Fruit fly (Drosophila melanogaster): Measurements from ENCODE around the gene mts.

The mts gene

dm6 chr2L:7810519-7810918 is 16.9 kb upstream of the mts start, which contains the start of gene Cdc14:
Cdc14 (minus strand) TSS chr2L:7810703.
- no peak for TF ChIP-seq N (GFP tag; optimal IDR thresholded peaks at IDR 0.05)
- TF ChIP-seq ey (GFP tag; optimal IDR thresholded peaks at IDR 0.05), result no peak
- peak; percentile 60 for TF ChIP-seq Hr83 (GFP tag; optimal IDR thresholded peaks at IDR 0.05; ENCODE audit: poor library complexity, severe bottlenecking)
- no peak for TF ChIP-seq sage (GFP tag; optimal IDR thresholded peaks at IDR 0.05)
- TF ChIP-seq sv (GFP tag; optimal IDR thresholded peaks at IDR 0.05), result no peak
- no peak for TF ChIP-seq GATAd (GFP tag; optimal IDR thresholded peaks at IDR 0.05)
- no peak for TF ChIP-seq Myc (optimal IDR thresholded peaks at IDR 0.05)
- TF ChIP-seq fru (GFP tag; optimal IDR thresholded peaks at IDR 0.05), result peak; percentile 5
- TF ChIP-seq dmrt93B (GFP tag; optimal IDR thresholded peaks at IDR 0.05), result no peak
- no peak for TF ChIP-seq woc (GFP tag; optimal IDR thresholded peaks at IDR 0.05)
- TF ChIP-seq Jra (GFP tag; optimal IDR thresholded peaks at IDR 0.05), result no peak
- TF ChIP-seq Mio (GFP tag; optimal IDR thresholded peaks at IDR 0.05), result no peak
- no peak for TF ChIP-seq Hnf4 (GFP tag; optimal IDR thresholded peaks at IDR 0.05)
- TF ChIP-seq tai (GFP tag; optimal IDR thresholded peaks at IDR 0.05), result no peak
- no peak for TF ChIP-seq h (GFP tag; optimal IDR thresholded peaks at IDR 0.05)
- TF ChIP-seq pan (optimal IDR thresholded peaks at IDR 0.05), result no peak
- no peak for TF ChIP-seq CG32264 (GFP tag; optimal IDR thresholded peaks at IDR 0.05)
- no peak for TF ChIP-seq dl (GFP tag; optimal IDR thresholded peaks at IDR 0.05; ENCODE audit: insufficient read depth in 1 of 2, partially characterized antibody in 2 of 2)
- TF ChIP-seq Dif (GFP tag; optimal IDR thresholded peaks at IDR 0.05; ENCODE audit: partially characterized antibody), result no peak
- TF ChIP-seq Vsx2 (GFP tag; optimal IDR thresholded peaks at IDR 0.05; ENCODE audit: partially characterized antibody), result peak; percentile 28
- no peak for TF ChIP-seq Dfd (GFP tag; optimal IDR thresholded peaks at IDR 0.05)
- no peak for TF ChIP-seq usp (GFP tag; optimal IDR thresholded peaks at IDR 0.05)
- TF ChIP-seq HLH106 (tag; optimal IDR thresholded peaks at IDR 0.05), result no peak
- TF ChIP-seq CrebA (GFP tag; optimal IDR thresholded peaks at IDR 0.05; ENCODE audit: borderline replicate concordance), result no peak
- TF ChIP-seq br (GFP tag; optimal IDR thresholded peaks at IDR 0.05), result peak; percentile 6
- no peak for TF ChIP-seq Abd-B (GFP tag; optimal IDR thresholded peaks at IDR 0.05)
- no peak for TF ChIP-seq OdsH (GFP tag; optimal IDR thresholded peaks at IDR 0.05)
- no peak for TF ChIP-seq rgr (GFP tag; optimal IDR thresholded peaks at IDR 0.05)
- no peak for TF ChIP-seq lola (GFP tag; optimal IDR thresholded peaks at IDR 0.05)
- TF ChIP-seq foxo (GFP tag; optimal IDR thresholded peaks at IDR 0.05), result peak in 1 of 2 experiments; percentile 4
- no peak for TF ChIP-seq dsf (GFP tag; optimal IDR thresholded peaks at IDR 0.05; ENCODE audit: borderline replicate concordance)
- TF ChIP-seq CG9705 (GFP tag; optimal IDR thresholded peaks at IDR 0.05), result no peak
- no peak for TF ChIP-seq psq (GFP tag; optimal IDR thresholded peaks at IDR 0.05)
- no peak for TF ChIP-seq Rel (GFP tag; optimal IDR thresholded peaks at IDR 0.05)
- peak; percentile 59 for TF ChIP-seq Rel (tag; optimal IDR thresholded peaks at IDR 0.05)
- TF ChIP-seq Hr78 (GFP tag; optimal IDR thresholded peaks at IDR 0.05), result no peak
- TF ChIP-seq brk (GFP tag; optimal IDR thresholded peaks at IDR 0.05), result no peak
- peak; percentile 3 for TF ChIP-seq Sp1 (GFP tag; optimal IDR thresholded peaks at IDR 0.05)
- no peak for TF ChIP-seq jim (GFP tag; optimal IDR thresholded peaks at IDR 0.05)

dm6 chr2L:7811249-7812002 is 16.0 kb upstream of the mts start, which contains the start of gene LanB1:
LanB1 (plus strand) TSS chr2L:7811438.
- no peak for TF ChIP-seq Mio (GFP tag; optimal IDR thresholded peaks at IDR 0.05)
- TF ChIP-seq psq (GFP tag; optimal IDR thresholded peaks at IDR 0.05), result peak; percentile 88
- no peak for TF ChIP-seq CrebA (GFP tag; optimal IDR thresholded peaks at IDR 0.05; ENCODE audit: borderline replicate concordance)
- TF ChIP-seq Dfd (GFP tag; optimal IDR thresholded peaks at IDR 0.05), result no peak
- no peak for TF ChIP-seq Abd-B (GFP tag; optimal IDR thresholded peaks at IDR 0.05)
- TF ChIP-seq jim (GFP tag; optimal IDR thresholded peaks at IDR 0.05), result no peak
- TF ChIP-seq dl (GFP tag; optimal IDR thresholded peaks at IDR 0.05; ENCODE audit: insufficient read depth in 1 of 2, partially characterized antibody in 2 of 2), result no peak
- no peak for TF ChIP-seq HLH106 (tag; optimal IDR thresholded peaks at IDR 0.05)
- TF ChIP-seq usp (GFP tag; optimal IDR thresholded peaks at IDR 0.05), result no peak
- no peak for TF ChIP-seq N (GFP tag; optimal IDR thresholded peaks at IDR 0.05)
- no peak for TF ChIP-seq GATAd (GFP tag; optimal IDR thresholded peaks at IDR 0.05)
- peak; percentile 36 for TF ChIP-seq Dif (GFP tag; optimal IDR thresholded peaks at IDR 0.05; ENCODE audit: partially characterized antibody)
- no peak for TF ChIP-seq dsf (GFP tag; optimal IDR thresholded peaks at IDR 0.05; ENCODE audit: borderline replicate concordance)
- TF ChIP-seq Hr78 (GFP tag; optimal IDR thresholded peaks at IDR 0.05), result no peak
- TF ChIP-seq Sp1 (GFP tag; optimal IDR thresholded peaks at IDR 0.05), result peak; percentile 5
- TF ChIP-seq CG9705 (GFP tag; optimal IDR thresholded peaks at IDR 0.05), result no peak
- no peak for TF ChIP-seq sage (GFP tag; optimal IDR thresholded peaks at IDR 0.05)
- no peak for TF ChIP-seq h (GFP tag; optimal IDR thresholded peaks at IDR 0.05)
- no peak for TF ChIP-seq br (GFP tag; optimal IDR thresholded peaks at IDR 0.05)
- TF ChIP-seq Myc (optimal IDR thresholded peaks at IDR 0.05), result no peak
- peak in 1 of 2 experiments; percentile 4 for TF ChIP-seq foxo (GFP tag; optimal IDR thresholded peaks at IDR 0.05)
- no peak for TF ChIP-seq Rel (GFP tag; optimal IDR thresholded peaks at IDR 0.05)
- TF ChIP-seq Rel (tag; optimal IDR thresholded peaks at IDR 0.05), result peak; percentile 74
- no peak for TF ChIP-seq CG32264 (GFP tag; optimal IDR thresholded peaks at IDR 0.05)
- no peak for TF ChIP-seq OdsH (GFP tag; optimal IDR thresholded peaks at IDR 0.05)
- TF ChIP-seq rgr (GFP tag; optimal IDR thresholded peaks at IDR 0.05), result no peak
- TF ChIP-seq dmrt93B (GFP tag; optimal IDR thresholded peaks at IDR 0.05), result no peak
- TF ChIP-seq tai (GFP tag; optimal IDR thresholded peaks at IDR 0.05), result no peak
- no peak for TF ChIP-seq Vsx2 (GFP tag; optimal IDR thresholded peaks at IDR 0.05; ENCODE audit: partially characterized antibody)
- TF ChIP-seq ey (GFP tag; optimal IDR thresholded peaks at IDR 0.05), result no peak
- TF ChIP-seq sv (GFP tag; optimal IDR thresholded peaks at IDR 0.05), result no peak
- no peak for TF ChIP-seq pan (optimal IDR thresholded peaks at IDR 0.05)
- TF ChIP-seq Hr83 (GFP tag; optimal IDR thresholded peaks at IDR 0.05; ENCODE audit: poor library complexity, severe bottlenecking), result peak; percentile 48
